Fruit fly (Drosophila melanogaster) whole organism, prepupa: Measurements from ENCODE around the gene CG6689.

Source experiments
- Blimp-1 ChIP-seq: fragments of 200-800 bp; sonication (Bioruptor generic); optimal IDR thresholded peaks from 3 replicates; lab custom pipeline; 2017; ENCODE audit warnings: missing biosample characterization, missing genetic modification characterization, mild to moderate bottlenecking, moderate library complexity, missing genetic modification reagents
- CG10631 ChIP-seq: fragments of 200-800 bp; sonication (Bioruptor generic); optimal IDR thresholded peaks from 2 replicates; lab custom pipeline; 2016; ENCODE audit warnings: missing biosample characterization, missing genetic modification characterization
- CG11294 ChIP-seq: fragments of 200-800 bp; sonication (Bioruptor generic); IDR thresholded peaks from 2 replicates; pipeline ENCODE4 v1.3.6; 2022; ENCODE audit warnings: missing biosample characterization, missing genetic modification characterization
- CG16779 ChIP-seq: fragments of 200-800 bp; sonication (Bioruptor generic); optimal IDR thresholded peaks from 3 replicates; lab custom pipeline; 2017; ENCODE audit warnings: missing biosample characterization, mild to moderate bottlenecking, missing genetic modification characterization
- CG3919 ChIP-seq: fragments of 200-800 bp; sonication (Bioruptor generic); optimal IDR thresholded peaks from 3 replicates; lab custom pipeline; 2016; ENCODE audit warnings: missing biosample characterization, missing genetic modification characterization
- CG4318 ChIP-seq: fragments of 200-800 bp; sonication (Bioruptor generic); optimal IDR thresholded peaks from 3 replicates; lab custom pipeline; 2017; ENCODE audit warnings: missing biosample characterization, mild to moderate bottlenecking, missing genetic modification characterization
- CG6808 ChIP-seq: fragments of 200-800 bp; sonication (Bioruptor generic); optimal IDR thresholded peaks from 3 replicates; lab custom pipeline; 2017; ENCODE audit warnings: missing biosample characterization, missing genetic modification characterization, mild to moderate bottlenecking, moderate library complexity, missing genetic modification reagents
- CG7368 ChIP-seq: fragments of 200-800 bp; sonication (Bioruptor generic); optimal IDR thresholded peaks from 3 replicates; lab custom pipeline; 2016; ENCODE audit warnings: missing biosample characterization, missing genetic modification characterization
- CG8632 ChIP-seq: fragments of 200-800 bp; sonication (Bioruptor generic); optimal IDR thresholded peaks from 3 replicates; lab custom pipeline; 2016; ENCODE audit warnings: missing biosample characterization, missing genetic modification characterization
- Eip75B ChIP-seq: fragments of 200-800 bp; sonication (Bioruptor generic); optimal IDR thresholded peaks from 3 replicates; lab custom pipeline; 2016; ENCODE audit warnings: missing biosample characterization, missing genetic modification characterization
- Eip78C ChIP-seq: fragments of 200-800 bp; sonication (Bioruptor generic); peaks from one replicate; lab custom pipeline; 2016; ENCODE audit warnings: missing biosample characterization, missing genetic modification characterization
- Eip93F ChIP-seq: fragments of 200-800 bp; sonication (Bioruptor generic); optimal IDR thresholded peaks from 2 replicates; lab custom pipeline; 2016; ENCODE audit warnings: missing biosample characterization, mild to moderate bottlenecking, missing genetic modification characterization
- Ets21C ChIP-seq: fragments of 200-800 bp; sonication (Bioruptor generic); optimal IDR thresholded peaks from 3 replicates; lab custom pipeline; 2016; ENCODE audit warnings: missing biosample characterization, missing genetic modification characterization
- Ets96B ChIP-seq: fragments of 200-800 bp; optimal IDR thresholded peaks from 2 replicates; lab custom pipeline; 2019; ENCODE audit warnings: missing biosample characterization, mild to moderate bottlenecking, missing genetic modification characterization, moderate library complexity
- Gug ChIP-seq: fragments of 200-800 bp; sonication (Bioruptor generic); IDR thresholded peaks from 2 replicates; pipeline ENCODE4 v1.3.6; 2022; ENCODE audit warnings: missing biosample characterization, missing genetic modification characterization
- Hr38 ChIP-seq: sonication (Bioruptor generic); optimal IDR thresholded peaks from 2 replicates; lab custom pipeline; 2016; ENCODE audit warnings: missing biosample characterization, missing genetic modification characterization
- Hr39 ChIP-seq: fragments of 200-800 bp; sonication (Bioruptor generic); optimal IDR thresholded peaks from 2 replicates; lab custom pipeline; 2016; ENCODE audit warnings: missing biosample characterization, missing genetic modification characterization
- Hr4 ChIP-seq: fragments of 200-800 bp; sonication (Bioruptor generic); optimal IDR thresholded peaks from 3 replicates; lab custom pipeline; 2016; ENCODE audit warnings: missing biosample characterization, missing genetic modification characterization
- Lpt ChIP-seq: fragments of 200-800 bp; sonication (Bioruptor generic); optimal IDR thresholded peaks from 3 replicates; lab custom pipeline; 2016; ENCODE audit warnings: missing biosample characterization, missing genetic modification characterization
- OdsH ChIP-seq: fragments of 200-800 bp; sonication (Bioruptor generic); optimal IDR thresholded peaks from 3 replicates; lab custom pipeline; 2016; ENCODE audit warnings: missing biosample characterization, missing genetic modification characterization
- Sox102F ChIP-seq: fragments of 200-800 bp; sonication (Bioruptor generic); optimal IDR thresholded peaks from 2 replicates; lab custom pipeline; 2016; ENCODE audit warnings: missing biosample characterization, mild to moderate bottlenecking, missing genetic modification characterization
- Sox15 ChIP-seq: fragments of 200-800 bp; sonication (Bioruptor generic); optimal IDR thresholded peaks from 3 replicates; lab custom pipeline; 2016; ENCODE audit warnings: missing biosample characterization, missing genetic modification characterization
- cyc ChIP-seq: fragments of 200-800 bp; sonication (Bioruptor generic); optimal IDR thresholded peaks from 3 replicates; lab custom pipeline; 2016; ENCODE audit warnings: missing biosample characterization, missing genetic modification characterization
- dac ChIP-seq: fragments of 200-800 bp; sonication (Bioruptor generic); optimal IDR thresholded peaks from 2 replicates; lab custom pipeline; 2017; ENCODE audit warnings: missing biosample characterization, mild to moderate bottlenecking, missing genetic modification characterization
- dsx ChIP-seq: fragments of 200-800 bp; optimal IDR thresholded peaks from 3 replicates; lab custom pipeline; 2019; ENCODE audit warnings: missing biosample characterization, mild to moderate bottlenecking, missing genetic modification characterization, moderate library complexity; ENCODE audit not compliant: poor library complexity, severe bottlenecking
- eg ChIP-seq: fragments of 200-800 bp; sonication (Bioruptor generic); IDR thresholded peaks from 3 replicates; pipeline ENCODE4 v1.3.6; 2022; ENCODE audit warnings: missing biosample characterization, missing genetic modification characterization
- fd59A ChIP-seq: fragments of 200-800 bp; sonication (Bioruptor generic); optimal IDR thresholded peaks from 2 replicates; lab custom pipeline; 2017; ENCODE audit warnings: missing biosample characterization, mild to moderate bottlenecking, missing genetic modification characterization, missing genetic modification reagents
- fd85E ChIP-seq: fragments of 200-800 bp; sonication (Bioruptor generic); optimal IDR thresholded peaks from 3 replicates; lab custom pipeline; 2016; ENCODE audit warnings: missing biosample characterization, missing genetic modification characterization
- fkh ChIP-seq: fragments of 200-800 bp; sonication (Bioruptor generic); optimal IDR thresholded peaks from 3 replicates; lab custom pipeline; 2017; ENCODE audit warnings: missing biosample characterization, mild to moderate bottlenecking, missing genetic modification characterization, moderate library complexity
- lz ChIP-seq: fragments of 200-800 bp; sonication (Bioruptor generic); optimal IDR thresholded peaks from 3 replicates; lab custom pipeline; 2016; ENCODE audit warnings: missing biosample characterization, missing genetic modification characterization
- net ChIP-seq: fragments of 200-800 bp; sonication (Bioruptor generic); optimal IDR thresholded peaks from 3 replicates; lab custom pipeline; 2016; ENCODE audit warnings: missing biosample characterization, missing genetic modification characterization
- salr ChIP-seq, 2 experiments: fragments of 200-800 bp; sonication (Bioruptor generic); optimal IDR thresholded peaks; 3 replicates each; lab custom pipeline; 2016 to 2018; ENCODE audit warnings: missing biosample characterization in 2 of 2, missing genetic modification characterization in 2 of 2, mild to moderate bottlenecking in 1 of 2
- spab ChIP-seq: fragments of 200-800 bp; sonication (Bioruptor generic); optimal IDR thresholded peaks from 2 replicates; lab custom pipeline; 2017; ENCODE audit warnings: missing biosample characterization, mild to moderate bottlenecking, missing genetic modification characterization, missing genetic modification reagents
- ss ChIP-seq, 2 experiments: fragments of 200-800 bp; sonication (Bioruptor generic); optimal IDR thresholded peaks; 2 replicates in 1 of 2; 3 replicates in 1 of 2; lab custom pipeline; 2017 to 2018; ENCODE audit warnings: mild to moderate bottlenecking in 2 of 2, missing biosample characterization in 2 of 2, missing genetic modification characterization in 2 of 2, moderate library complexity in 1 of 2
- svp ChIP-seq: fragments of 200-800 bp; sonication (Bioruptor generic); peaks from one replicate; lab custom pipeline; 2016; ENCODE audit warnings: missing biosample characterization, missing genetic modification characterization
- vri ChIP-seq: fragments of 200-800 bp; sonication (Bioruptor generic); optimal IDR thresholded peaks from 3 replicates; lab custom pipeline; 2016; ENCODE audit warnings: missing biosample characterization, mild to moderate bottlenecking, missing genetic modification characterization

The CG6689 gene

dm6 chr3R:11178300-11178699, 41.6 kb downstream of the CG6689 start:
- TF ChIP-seq eg (GFP tag; lab: Robert Waterston, UW) = no peak
- peak; percentile 47 for TF ChIP-seq fkh (GFP tag; lab: Kevin White, UChicago)
- TF ChIP-seq, all 60 proteins: peak for 1

- TF ChIP-seq salr (GFP tag; optimal IDR thresholded peaks at IDR 0.05; lab: Kevin White, UChicago) (no peak), Hr39 (GFP tag; lab: Kevin White, UChicago) (no peak), ss (GFP tag; optimal IDR thresholded peaks at IDR 0.05; lab: Kevin White, UChicago) (no peak), Eip78C (no peak), Gug (no peak), fd59A (no peak), cyc (GFP tag; lab: Kevin White, UChicago) (no peak), dsx (no peak), eg (GFP tag; lab: Robert Waterston, UW) (no peak), lz (GFP tag; lab: Kevin White, UChicago) (no peak), Hr38 (GFP tag; lab: Kevin White, UChicago) (no peak), CG4318 (GFP tag; lab: Kevin White, UChicago) (no peak), CG7368 (GFP tag; lab: Kevin White, UChicago) (no peak), Sox15 (GFP tag; lab: Kevin White, UChicago) (no peak), Blimp-1 (GFP tag; lab: Kevin White, UChicago) (no peak), spab (GFP tag; lab: Kevin White, UChicago) (no peak)
Measured at dm6 chr3R:11177579-11177978, 42.3 kb downstream of the CG6689 start.

- TF ChIP-seq CG8632 (GFP tag; lab: Kevin White, UChicago) (no peak), CG4318 (GFP tag; lab: Kevin White, UChicago) (no peak), OdsH (no peak), CG10631 (GFP tag; lab: Kevin White, UChicago) (no peak), Hr4 (GFP tag; lab: Kevin White, UChicago) (no peak), Gug (no peak), Eip75B (no peak), dsx (no peak), CG6808 (GFP tag; lab: Kevin White, UChicago) (no peak), Lpt (no peak), fkh (GFP tag; lab: Kevin White, UChicago) (no peak)
Measured at dm6 chr3R:11175777-11176176, 44.1 kb downstream of the CG6689 start.

DNA sequence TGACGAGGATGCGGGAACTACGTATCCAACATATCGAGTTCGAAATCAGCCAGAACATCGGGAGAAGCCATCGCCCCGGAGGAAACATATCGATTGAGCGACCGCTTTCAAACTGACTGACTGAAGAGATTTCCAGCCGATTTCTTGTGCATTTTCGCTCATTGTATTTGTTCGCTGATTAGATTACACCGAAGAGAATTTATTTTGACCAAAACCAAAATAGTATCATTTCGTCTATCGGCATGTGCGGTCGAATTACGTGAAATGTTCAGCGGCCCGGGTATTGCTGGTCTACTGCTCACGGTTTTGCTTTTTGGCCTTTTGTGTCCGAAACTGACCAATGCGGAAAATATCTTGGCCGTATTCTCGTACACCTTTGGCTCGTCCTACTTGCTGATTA, 44.6 kb downstream of the CG6689 start, which contains the start of the genes Ugt304A1 and Ugt303A1:
Gene Ugt304A1 (minus strand): TSS at position 101 of the 400 bp plus-strand sequence.
Gene Ugt303A1 (plus strand): TSS at position 222 of the 400 bp plus-strand sequence.
- TF ChIP-seq dac (GFP tag; lab: Kevin White, UChicago) = no peak
- TF ChIP-seq CG16779 (tag; lab: Kevin White, UChicago) = no peak
- TF ChIP-seq svp (GFP tag; lab: Kevin White, UChicago) = no peak
- TF ChIP-seq net (GFP tag; lab: Kevin White, UChicago) = no peak
- peak; percentile 42 for TF ChIP-seq vri (GFP tag; lab: Kevin White, UChicago)
- TF ChIP-seq Sox15 (GFP tag; lab: Kevin White, UChicago) = no peak
- no peak for TF ChIP-seq Gug

dm6 chr3R:11173169-11173506, 46.7 kb downstream of the CG6689 start:
- TF ChIP-seq CG11294 (GFP tag; lab: Robert Waterston, UW) (no peak), Hr39 (GFP tag; lab: Kevin White, UChicago) (no peak), vri (GFP tag; lab: Kevin White, UChicago) (no peak), Sox15 (GFP tag; lab: Kevin White, UChicago) (no peak), CG6808 (GFP tag; lab: Kevin White, UChicago) (no peak), fkh (GFP tag; lab: Kevin White, UChicago) (no peak), CG3919 (no peak), fd85E (GFP tag; lab: Kevin White, UChicago) (no peak), ss (GFP tag; optimal IDR thresholded peaks at IDR 0.05; lab: Kevin White, UChicago) (no peak), Eip78C (no peak), Ets96B (tag; lab: Kevin White, UChicago) (no peak), Eip75B (no peak), Hr38 (GFP tag; lab: Kevin White, UChicago) (no peak), dac (GFP tag; lab: Kevin White, UChicago) (no peak), Sox102F (GFP tag; lab: Kevin White, UChicago) (no peak), Ets21C (GFP tag; lab: Kevin White, UChicago) (no peak), Eip93F (no peak)
